Fruit fly (Drosophila melanogaster) whole organism, embryonic: Measurements from ENCODE around the gene CG15922.

Source experiments
- Antp ChIP-seq: fragments of 200-800 bp; sonication (Bioruptor generic); optimal IDR thresholded peaks from 3 replicates; lab custom pipeline; 2016; ENCODE audit warnings: missing biosample characterization, missing genetic modification characterization
- Blimp-1 ChIP-seq: fragments of 200-800 bp; sonication (Bioruptor generic); optimal IDR thresholded peaks from 3 replicates; lab custom pipeline; 2018; ENCODE audit warnings: missing biosample characterization, missing genetic modification characterization, mild to moderate bottlenecking, moderate library complexity, missing genetic modification reagents
- BtbVII ChIP-seq: fragments of 200-800 bp; sonication (Bioruptor generic); optimal IDR thresholded peaks from 3 replicates; lab custom pipeline; 2017; ENCODE audit warnings: missing biosample characterization, mild to moderate bottlenecking, missing genetic modification characterization
- C15 ChIP-seq: fragments of 200-800 bp; sonication (Bioruptor generic); IDR thresholded peaks from 3 replicates; pipeline ENCODE4 v1.3.6; 2022; ENCODE audit warnings: missing biosample characterization, missing genetic modification characterization
- CG10543 ChIP-seq: fragments of 200-800 bp; sonication (Bioruptor generic); optimal IDR thresholded peaks from 3 replicates; lab custom pipeline; 2017; ENCODE audit warnings: missing biosample characterization, mild to moderate bottlenecking, missing genetic modification characterization, moderate library complexity
- CG11398 ChIP-seq: fragments of 200-800 bp; sonication (Bioruptor generic); optimal IDR thresholded peaks from 2 replicates; lab custom pipeline; 2016; ENCODE audit warnings: missing biosample characterization, missing genetic modification characterization
- CG12769 ChIP-seq: fragments of 200-800 bp; sonication (Bioruptor generic); optimal IDR thresholded peaks from 2 replicates; lab custom pipeline; 2019; ENCODE audit warnings: missing biosample characterization, mild to moderate bottlenecking, missing genetic modification characterization, moderate library complexity
- CG13624 ChIP-seq: fragments of 200-800 bp; sonication (Bioruptor generic); optimal IDR thresholded peaks from 2 replicates; lab custom pipeline; 2016; ENCODE audit warnings: missing biosample characterization, missing genetic modification characterization
- CG14667 ChIP-seq: fragments of 200-800 bp; sonication (Bioruptor generic); IDR thresholded peaks from 2 replicates; pipeline ENCODE4 v1.3.6; 2022; ENCODE audit warnings: missing biosample characterization, missing genetic modification characterization
- CG17359 ChIP-seq: fragments of 200-800 bp; sonication (Bioruptor generic); optimal IDR thresholded peaks from 3 replicates; lab custom pipeline; 2018; ENCODE audit warnings: missing biosample characterization, mild to moderate bottlenecking, missing genetic modification characterization, moderate library complexity
- CG1792 ChIP-seq: fragments of 200-800 bp; sonication (Bioruptor generic); optimal IDR thresholded peaks from 2 replicates; lab custom pipeline; 2016; ENCODE audit warnings: missing biosample characterization, missing genetic modification characterization
- CG31224 ChIP-seq: fragments of 200-800 bp; sonication (Bioruptor generic); IDR thresholded peaks from 2 replicates; pipeline ENCODE4 v1.3.6; 2022; ENCODE audit warnings: missing biosample characterization, missing genetic modification characterization
- CG3995 ChIP-seq: fragments of 200-800 bp; sonication (Bioruptor generic); optimal IDR thresholded peaks from 3 replicates; lab custom pipeline; 2016; ENCODE audit warnings: missing biosample characterization, missing genetic modification characterization
- CG4854 ChIP-seq: fragments of 200-800 bp; sonication (Bioruptor generic); optimal IDR thresholded peaks from 2 replicates; lab custom pipeline; 2016; ENCODE audit warnings: missing biosample characterization, missing genetic modification characterization, inconsistent platforms
- CG7372 ChIP-seq: fragments of 200-800 bp; sonication (Bioruptor generic); IDR thresholded peaks from 2 replicates; pipeline ENCODE4 v1.3.6; 2022; ENCODE audit warnings: missing biosample characterization, missing genetic modification characterization
- CG9215 ChIP-seq: fragments of 200-800 bp; sonication (Bioruptor generic); IDR thresholded peaks from 2 replicates; pipeline ENCODE4 v1.3.6; 2022; ENCODE audit warnings: missing biosample characterization, missing genetic modification characterization
- CG9876 ChIP-seq: fragments of 200-800 bp; sonication (Bioruptor generic); optimal IDR thresholded peaks from 2 replicates; lab custom pipeline; 2016; ENCODE audit warnings: missing biosample characterization, missing genetic modification characterization
- CG9932 ChIP-seq: fragments of 200-800 bp; sonication (Bioruptor generic); IDR thresholded peaks from 2 replicates; pipeline ENCODE4 v1.3.6; 2022; ENCODE audit warnings: missing biosample characterization, missing genetic modification characterization
- Hr51 ChIP-seq, 2 experiments: fragments of 200-800 bp; sonication (Bioruptor generic); optimal IDR thresholded peaks; 2 replicates in 1 of 2; 3 replicates in 1 of 2; lab custom pipeline; 2016 to 2018; ENCODE audit warnings: missing biosample characterization in 2 of 2, missing genetic modification characterization in 2 of 2, mild to moderate bottlenecking in 1 of 2, moderate library complexity in 1 of 2
- Oli ChIP-seq: fragments of 200-800 bp; sonication (Bioruptor generic); optimal IDR thresholded peaks from 2 replicates; lab custom pipeline; 2018; ENCODE audit warnings: missing biosample characterization, mild to moderate bottlenecking, missing genetic modification characterization, moderate library complexity
- Opbp ChIP-seq: fragments of 200-800 bp; sonication (Bioruptor generic); IDR thresholded peaks from 3 replicates; pipeline ENCODE4 v1.3.6; 2022; ENCODE audit warnings: missing biosample characterization, missing genetic modification characterization; ENCODE audit not compliant: partially characterized antibody
- Sin3A ChIP-seq: fragments of >200 bp; optimal IDR thresholded peaks from 2 replicates; lab custom pipeline; 2018
- TFAM ChIP-seq: fragments of 200-800 bp; sonication (Bioruptor generic); optimal IDR thresholded peaks from 2 replicates; lab custom pipeline; 2017; ENCODE audit warnings: missing biosample characterization, missing genetic modification characterization, inconsistent platforms
- Trl ChIP-seq, 3 experiments: fragments of >200 bp in 2 of 3; fragments of 200-800 bp in 1 of 3; sonication (Bioruptor generic) in 1 of 3; optimal IDR thresholded peaks; 2 replicates in 1 of 3; 3 replicates in 2 of 3; lab custom pipeline; 2016 to 2017; ENCODE audit warnings: missing biosample characterization in 1 of 3, missing genetic modification characterization in 1 of 3
- bigmax ChIP-seq: fragments of 200-800 bp; sonication (Bioruptor generic); optimal IDR thresholded peaks from 2 replicates; lab custom pipeline; 2018; ENCODE audit warnings: missing biosample characterization, mild to moderate bottlenecking, missing genetic modification characterization
- bowl ChIP-seq: fragments of 200-800 bp; sonication (Bioruptor generic); IDR thresholded peaks from 2 replicates; pipeline ENCODE4 v1.3.6; 2022; ENCODE audit warnings: missing biosample characterization, missing genetic modification characterization
- ci ChIP-seq: fragments of 200-800 bp; sonication (Bioruptor generic); IDR thresholded peaks from 3 replicates; pipeline ENCODE4 v1.3.6; 2022; ENCODE audit warnings: missing biosample characterization, missing genetic modification characterization
- corto ChIP-seq: fragments of 200-800 bp; sonication (Bioruptor generic); optimal IDR thresholded peaks from 2 replicates; lab custom pipeline; 2016; ENCODE audit warnings: missing biosample characterization, mild to moderate bottlenecking, missing genetic modification characterization, moderate library complexity
- cwo ChIP-seq: fragments of 200-800 bp; sonication (Bioruptor generic); optimal IDR thresholded peaks from 3 replicates; lab custom pipeline; 2017; ENCODE audit warnings: missing biosample characterization, missing genetic modification characterization, mild to moderate bottlenecking, moderate library complexity, missing genetic modification reagents
- exex ChIP-seq: fragments of 200-800 bp; sonication (Bioruptor generic); optimal IDR thresholded peaks from 4 replicates; lab custom pipeline; 2018; ENCODE audit warnings: missing biosample characterization, mild to moderate bottlenecking, missing genetic modification characterization, moderate library complexity
- gce ChIP-seq: fragments of 200-800 bp; sonication (Bioruptor generic); IDR thresholded peaks from 3 replicates; pipeline ENCODE4 v1.3.6; 2022; ENCODE audit warnings: missing biosample characterization, missing genetic modification characterization
- insv ChIP-seq, 2 experiments: fragments of 200-800 bp; sonication (Bioruptor generic); optimal IDR thresholded peaks; 3 replicates each; lab custom pipeline; 2016 to 2018; ENCODE audit warnings: missing biosample characterization in 2 of 2, missing genetic modification characterization in 2 of 2
- inv ChIP-seq: fragments of 200-800 bp; sonication (Bioruptor generic); IDR thresholded peaks from 2 replicates; pipeline ENCODE4 v1.3.6; 2022; ENCODE audit warnings: missing biosample characterization, missing genetic modification characterization; ENCODE audit not compliant: partially characterized antibody
- lmd ChIP-seq: fragments of 200-800 bp; sonication (Bioruptor generic); IDR thresholded peaks from 2 replicates; pipeline ENCODE4 v1.3.6; 2022; ENCODE audit warnings: missing biosample characterization, missing genetic modification characterization
- nmo ChIP-seq: fragments of 200-800 bp; sonication (Bioruptor generic); optimal IDR thresholded peaks from 2 replicates; lab custom pipeline; 2018; ENCODE audit warnings: missing biosample characterization, mild to moderate bottlenecking, missing genetic modification characterization, moderate library complexity
- pfk ChIP-seq: fragments of 200-800 bp; sonication (Bioruptor generic); optimal IDR thresholded peaks from 2 replicates; lab custom pipeline; 2018; ENCODE audit warnings: missing biosample characterization, mild to moderate bottlenecking, missing genetic modification characterization, moderate library complexity
- pum ChIP-seq: fragments of 200-800 bp; sonication (Bioruptor generic); optimal IDR thresholded peaks from 2 replicates; lab custom pipeline; 2016; ENCODE audit warnings: missing biosample characterization, missing genetic modification characterization
- sd ChIP-seq: fragments of 200-800 bp; sonication (Bioruptor generic); optimal IDR thresholded peaks from 3 replicates; lab custom pipeline; 2018; ENCODE audit warnings: missing biosample characterization, mild to moderate bottlenecking, missing genetic modification characterization, moderate library complexity
- sug ChIP-seq: fragments of 200-800 bp; optimal IDR thresholded peaks from 2 replicates; lab custom pipeline; 2019; ENCODE audit warnings: missing biosample characterization, mild to moderate bottlenecking, missing genetic modification characterization, moderate library complexity
- tap ChIP-seq: fragments of 200-800 bp; optimal IDR thresholded peaks from 3 replicates; lab custom pipeline; 2019; ENCODE audit warnings: missing biosample characterization, mild to moderate bottlenecking, missing genetic modification characterization, moderate library complexity
- tna ChIP-seq: fragments of 200-800 bp; sonication (Bioruptor generic); IDR thresholded peaks from 2 replicates; pipeline ENCODE4 v1.3.6; 2022; ENCODE audit warnings: missing biosample characterization, missing genetic modification characterization; ENCODE audit not compliant: partially characterized antibody
- ttk ChIP-seq: fragments of 200-800 bp; sonication (Bioruptor generic); IDR thresholded peaks from 2 replicates; pipeline ENCODE4 v2.1.2; 2022; ENCODE audit warnings: missing biosample characterization, missing genetic modification characterization
- tup ChIP-seq: fragments of 200-800 bp; sonication (Bioruptor generic); optimal IDR thresholded peaks from 2 replicates; lab custom pipeline; 2016; ENCODE audit warnings: missing biosample characterization, mild to moderate bottlenecking, missing genetic modification characterization, moderate library complexity
- twi ChIP-seq: fragments of 200-800 bp; optimal IDR thresholded peaks from 2 replicates; lab custom pipeline; 2019; ENCODE audit warnings: missing biosample characterization, mild to moderate bottlenecking, missing genetic modification characterization, moderate library complexity
- vnd ChIP-seq: fragments of 200-800 bp; sonication (Bioruptor generic); IDR thresholded peaks from 3 replicates; pipeline ENCODE4 v1.3.6; 2022; ENCODE audit warnings: missing biosample characterization, missing genetic modification characterization; ENCODE audit not compliant: partially characterized antibody
- wdn ChIP-seq: fragments of 200-800 bp; sonication (Bioruptor generic); IDR thresholded peaks from 2 replicates; pipeline ENCODE4 v1.3.6; 2022; ENCODE audit warnings: missing biosample characterization, missing genetic modification characterization
- wor ChIP-seq: fragments of 200-800 bp; sonication (Bioruptor generic); IDR thresholded peaks from 2 replicates; pipeline ENCODE4 v1.3.6; 2022; ENCODE audit warnings: missing biosample characterization, missing genetic modification characterization
- zen2 ChIP-seq: fragments of 200-800 bp; sonication (Bioruptor generic); IDR thresholded peaks from 3 replicates; pipeline ENCODE4 v1.3.6; 2022; ENCODE audit warnings: missing biosample characterization, missing genetic modification characterization; ENCODE audit not compliant: partially characterized antibody

CG15922 gene

dm6 chr3R:20542283-20543144, 17.6 kb downstream of the CG15922 start (continued):
- TF ChIP-seq Opbp (GFP tag; lab: Robert Waterston, UW) (no peak), Sin3A (lab: Kevin White, UChicago) (no peak), CG10543 (GFP tag; lab: Kevin White, UChicago) (peak; percentile 9), wdn (GFP tag; lab: Robert Waterston, UW) (no peak), ttk (GFP tag; lab: Robert Waterston, UW) (no peak), CG13624 (GFP tag; lab: Kevin White, UChicago) (no peak), Hr51 (GFP tag; optimal IDR thresholded peaks at IDR 0.05; lab: Kevin White, UChicago) (no peak), pum (GFP tag; lab: Kevin White, UChicago) (no peak), tap (peak; percentile 41), exex (tag; lab: Kevin White, UChicago) (no peak), nmo (GFP tag; lab: Kevin White, UChicago) (no peak), CG9215 (GFP tag; lab: Robert Waterston, UW) (no peak), lmd (GFP tag; lab: Robert Waterston, UW) (no peak), inv (no peak), pfk (GFP tag; lab: Kevin White, UChicago) (no peak), tup (GFP tag; lab: Kevin White, UChicago) (no peak), gce (GFP tag; lab: Robert Waterston, UW) (no peak), CG9932 (no peak), Oli (tag; lab: Kevin White, UChicago) (no peak), bigmax (no peak), cwo (GFP tag; lab: Kevin White, UChicago) (peak; percentile 11), CG11398 (GFP tag; lab: Kevin White, UChicago) (peak; percentile 48), vnd (no peak), zen2 (no peak), CG14667 (GFP tag; lab: Robert Waterston, UW) (no peak), tna (GFP tag; lab: Robert Waterston, UW) (no peak), C15 (no peak), sd (tag; lab: Kevin White, UChicago) (no peak), Blimp-1 (peak; percentile 52), CG7372 (GFP tag; lab: Robert Waterston, UW) (no peak), CG12769 (tag; lab: Kevin White, UChicago) (peak; percentile 9), CG3995 (no peak), corto (GFP tag; lab: Kevin White, UChicago) (no peak), CG1792 (GFP tag; lab: Kevin White, UChicago) (no peak), TFAM (GFP tag; lab: Kevin White, UChicago) (no peak), ci (GFP tag; lab: Robert Waterston, UW) (0 out of 3 replicates have a peak, but pooled peaks have one; percentile 43), twi (tag; lab: Kevin White, UChicago) (no peak), sug (tag; lab: Kevin White, UChicago) (peak; percentile 42), insv (GFP tag; optimal IDR thresholded peaks at IDR 0.05; lab: Kevin White, UChicago) (peak in 1 of 2 experiments; percentile 32), CG17359 (tag; lab: Kevin White, UChicago) (peak; percentile 62), bowl (GFP tag; lab: Robert Waterston, UW) (no peak), Antp (no peak), Trl (optimal IDR thresholded peaks at IDR 0.05; lab: Kevin White, UChicago) (no peak), Trl (GFP tag; optimal IDR thresholded peaks at IDR 0.05; lab: Kevin White, UChicago) (peak; percentile 34), wor (GFP tag; lab: Robert Waterston, UW) (no peak), BtbVII (GFP tag; lab: Kevin White, UChicago) (no peak), CG9876 (GFP tag; lab: Kevin White, UChicago) (no peak), CG31224 (GFP tag; lab: Robert Waterston, UW) (no peak), CG4854 (no peak)
